Fruit fly (Drosophila melanogaster) whole organism, embryonic: ENCODE measurements around the gene CG14960.

ENCODE experiments used
- Ada2b ChIP-seq: fragments of 200-800 bp; sonication (Bioruptor generic); IDR thresholded peaks from 2 replicates; pipeline ENCODE4 v1.3.6; 2022; ENCODE audit warnings: missing biosample characterization, missing genetic modification characterization
- B-H2 ChIP-seq: fragments of 200-800 bp; sonication (Bioruptor generic); optimal IDR thresholded peaks from 2 replicates; lab custom pipeline; 2018; ENCODE audit warnings: missing biosample characterization, mild to moderate bottlenecking, missing genetic modification characterization
- BtbVII ChIP-seq: fragments of 200-800 bp; sonication (Bioruptor generic); optimal IDR thresholded peaks from 3 replicates; lab custom pipeline; 2017; ENCODE audit warnings: missing biosample characterization, mild to moderate bottlenecking, missing genetic modification characterization
- Bteb2 ChIP-seq: fragments of 200-800 bp; sonication (Bioruptor generic); optimal IDR thresholded peaks from 2 replicates; lab custom pipeline; 2016; ENCODE audit warnings: missing biosample characterization, missing genetic modification characterization
- C15 ChIP-seq: fragments of 200-800 bp; sonication (Bioruptor generic); IDR thresholded peaks from 3 replicates; pipeline ENCODE4 v1.3.6; 2022; ENCODE audit warnings: missing biosample characterization, missing genetic modification characterization
- CG15011 ChIP-seq: fragments of 200-800 bp; sonication (Bioruptor generic); optimal IDR thresholded peaks from 3 replicates; lab custom pipeline; 2018; ENCODE audit warnings: missing biosample characterization, mild to moderate bottlenecking, missing genetic modification characterization
- CG15269 ChIP-seq: fragments of 200-800 bp; sonication (Bioruptor generic); optimal IDR thresholded peaks from 2 replicates; lab custom pipeline; 2018; ENCODE audit warnings: missing biosample characterization, mild to moderate bottlenecking, missing genetic modification characterization, moderate library complexity
- CG17829 ChIP-seq: fragments of 200-800 bp; optimal IDR thresholded peaks from 2 replicates; lab custom pipeline; 2019; ENCODE audit warnings: missing biosample characterization, mild to moderate bottlenecking, missing genetic modification characterization, moderate library complexity
- CG2875 ChIP-seq: fragments of 200-800 bp; sonication (Bioruptor generic); optimal IDR thresholded peaks from 2 replicates; lab custom pipeline; 2017; ENCODE audit warnings: missing biosample characterization, mild to moderate bottlenecking, missing genetic modification characterization, missing genetic modification reagents
- CG31365 ChIP-seq: fragments of 200-800 bp; sonication (Bioruptor generic); optimal IDR thresholded peaks from 2 replicates; lab custom pipeline; 2018; ENCODE audit warnings: missing biosample characterization, mild to moderate bottlenecking, missing genetic modification characterization
- CG32532 ChIP-seq: fragments of 200-800 bp; sonication (Bioruptor generic); IDR thresholded peaks from 2 replicates; pipeline ENCODE4 v1.3.6; 2022; ENCODE audit warnings: missing biosample characterization, missing genetic modification characterization
- CG8944 ChIP-seq: fragments of 200-800 bp; sonication (Bioruptor generic); optimal IDR thresholded peaks from 3 replicates; lab custom pipeline; 2016; ENCODE audit warnings: missing biosample characterization, missing genetic modification characterization
- CG9932 ChIP-seq: fragments of 200-800 bp; sonication (Bioruptor generic); IDR thresholded peaks from 2 replicates; pipeline ENCODE4 v1.3.6; 2022; ENCODE audit warnings: missing biosample characterization, missing genetic modification characterization
- CHES-1-like ChIP-seq: fragments of 200-800 bp; sonication (Bioruptor generic); optimal IDR thresholded peaks from 2 replicates; lab custom pipeline; 2016; ENCODE audit warnings: missing biosample characterization, missing genetic modification characterization
- Dfd ChIP-seq, 2 experiments: fragments of >200 bp; optimal IDR thresholded peaks; 2 replicates each; lab custom pipeline; 2017; ENCODE audit warnings: missing biosample characterization in 2 of 2, missing genetic modification characterization in 2 of 2
- Dip2 ChIP-seq: fragments of 200-800 bp; sonication (Bioruptor generic); IDR thresholded peaks from 2 replicates; pipeline ENCODE4 v1.3.6; 2022; ENCODE audit warnings: missing biosample characterization, missing genetic modification characterization
- Hr78 ChIP-seq, 2 experiments: fragments of 200-800 bp in 1 of 2; fragments of >200 bp in 1 of 2; sonication (Bioruptor generic) in 1 of 2; optimal IDR thresholded peaks; 2 replicates each; lab custom pipeline; 2017 to 2019; ENCODE audit warnings: missing biosample characterization in 2 of 2, missing genetic modification characterization in 2 of 2, mild to moderate bottlenecking in 1 of 2, moderate library complexity in 1 of 2
- MBD-R2 ChIP-seq: fragments of 200-800 bp; sonication (Bioruptor generic); IDR thresholded peaks from 2 replicates; pipeline ENCODE4 v1.3.6; 2022; ENCODE audit warnings: missing biosample characterization, missing genetic modification characterization
- Oli ChIP-seq: fragments of 200-800 bp; sonication (Bioruptor generic); optimal IDR thresholded peaks from 2 replicates; lab custom pipeline; 2018; ENCODE audit warnings: missing biosample characterization, mild to moderate bottlenecking, missing genetic modification characterization, moderate library complexity
- Optix ChIP-seq: fragments of 200-800 bp; sonication (Bioruptor generic); IDR thresholded peaks from 3 replicates; pipeline ENCODE4 v1.3.6; 2022; ENCODE audit warnings: missing biosample characterization, missing genetic modification characterization
- Scr ChIP-seq: fragments of 200-800 bp; sonication (Bioruptor generic); IDR thresholded peaks from 2 replicates; pipeline ENCODE4 v1.3.6; 2022; ENCODE audit warnings: missing biosample characterization, missing genetic modification characterization; ENCODE audit not compliant: partially characterized antibody
- Six4 ChIP-seq: fragments of 200-800 bp; sonication (Bioruptor generic); optimal IDR thresholded peaks from 2 replicates; lab custom pipeline; 2016; ENCODE audit warnings: missing biosample characterization, missing genetic modification characterization
- Sox102F ChIP-seq: fragments of 200-800 bp; sonication (Bioruptor generic); optimal IDR thresholded peaks from 2 replicates; lab custom pipeline; 2018; ENCODE audit warnings: missing biosample characterization, mild to moderate bottlenecking, missing genetic modification characterization, moderate library complexity
- Sry-β ChIP-seq: fragments of 200-800 bp; sonication (Bioruptor generic); optimal IDR thresholded peaks from 2 replicates; lab custom pipeline; 2018; ENCODE audit warnings: missing biosample characterization, mild to moderate bottlenecking, missing genetic modification characterization, moderate library complexity
- Stat92E ChIP-seq, 3 experiments: fragments of >200 bp in 2 of 3; fragments of 200-800 bp in 1 of 3; sonication (Bioruptor generic) in 1 of 3; optimal IDR thresholded peaks; 2 replicates each; lab custom pipeline; 2017 to 2019; ENCODE audit warnings: missing biosample characterization in 3 of 3, missing genetic modification characterization in 3 of 3, mild to moderate bottlenecking in 1 of 3, moderate library complexity in 1 of 3
- YL-1 ChIP-seq: fragments of 200-800 bp; sonication (Bioruptor generic); optimal IDR thresholded peaks from 3 replicates; lab custom pipeline; 2017; ENCODE audit warnings: missing biosample characterization, mild to moderate bottlenecking, missing genetic modification characterization
- ac ChIP-seq: fragments of 200-800 bp; sonication (Bioruptor generic); optimal IDR thresholded peaks from 3 replicates; lab custom pipeline; 2017; ENCODE audit warnings: missing biosample characterization, mild to moderate bottlenecking, missing genetic modification characterization
- ara ChIP-seq: fragments of 200-800 bp; sonication (Bioruptor generic); IDR thresholded peaks from 2 replicates; pipeline ENCODE4 v1.3.6; 2022; ENCODE audit warnings: missing biosample characterization, missing genetic modification characterization
- caup ChIP-seq: fragments of 200-800 bp; sonication (Bioruptor generic); optimal IDR thresholded peaks from 3 replicates; lab custom pipeline; 2017; ENCODE audit warnings: missing biosample characterization, mild to moderate bottlenecking, missing genetic modification characterization, moderate library complexity; ENCODE audit not compliant: severe bottlenecking
- crol ChIP-seq: fragments of 200-800 bp; sonication (Bioruptor generic); IDR thresholded peaks from 2 replicates; pipeline ENCODE4 v1.3.6; 2022; ENCODE audit warnings: missing biosample characterization, missing genetic modification characterization
- disco-r ChIP-seq: fragments of 200-800 bp; sonication (Bioruptor generic); optimal IDR thresholded peaks from 2 replicates; lab custom pipeline; 2016; ENCODE audit warnings: missing biosample characterization, missing genetic modification characterization
- dmrt99B ChIP-seq: fragments of 200-800 bp; sonication (Bioruptor generic); optimal IDR thresholded peaks from 2 replicates; lab custom pipeline; 2018; ENCODE audit warnings: missing biosample characterization, mild to moderate bottlenecking, missing genetic modification characterization, moderate library complexity
- gfzf ChIP-seq: fragments of 200-800 bp; sonication (Bioruptor generic); optimal IDR thresholded peaks from 2 replicates; lab custom pipeline; 2016; ENCODE audit warnings: missing biosample characterization, mild to moderate bottlenecking, missing genetic modification characterization, moderate library complexity
- her ChIP-seq: fragments of 200-800 bp; sonication (Bioruptor generic); optimal IDR thresholded peaks from 2 replicates; lab custom pipeline; 2016; ENCODE audit warnings: missing biosample characterization, missing genetic modification characterization
- hkb ChIP-seq, 2 experiments: fragments of 200-800 bp in 1 of 2; fragments of >200 bp in 1 of 2; sonication (Bioruptor generic) in 1 of 2; IDR thresholded peaks in 1 of 2; optimal IDR thresholded peaks in 1 of 2; 2 replicates each; pipeline versions ENCODE4 v1.3.6 to Lab custom; 2017 to 2022; ENCODE audit warnings: missing biosample characterization in 1 of 2, missing genetic modification characterization in 1 of 2
- ind ChIP-seq: fragments of 200-800 bp; sonication (Bioruptor generic); optimal IDR thresholded peaks from 3 replicates; lab custom pipeline; 2016; ENCODE audit warnings: missing biosample characterization, missing genetic modification characterization
- kni ChIP-seq: fragments of 200-800 bp; sonication (Bioruptor generic); optimal IDR thresholded peaks from 3 replicates; lab custom pipeline; 2017; ENCODE audit warnings: mild to moderate bottlenecking, missing biosample characterization, missing genetic modification reagents, missing genetic modification characterization
- lov ChIP-seq, 2 experiments: fragments of 200-800 bp in 1 of 2; fragments of >200 bp in 1 of 2; sonication (Bioruptor generic) in 1 of 2; IDR thresholded peaks in 1 of 2; optimal IDR thresholded peaks in 1 of 2; 2 replicates in 1 of 2; 3 replicates in 1 of 2; pipeline versions ENCODE4 v1.3.6 to Lab custom; 2017 to 2022; ENCODE audit warnings: missing biosample characterization in 1 of 2, missing genetic modification characterization in 1 of 2
- nerfin-1 ChIP-seq: fragments of 200-800 bp; sonication (Bioruptor generic); optimal IDR thresholded peaks from 3 replicates; lab custom pipeline; 2019; ENCODE audit warnings: missing biosample characterization, mild to moderate bottlenecking, missing genetic modification characterization, moderate library complexity
- ranshi ChIP-seq: fragments of 200-800 bp; sonication (Bioruptor generic); IDR thresholded peaks from 2 replicates; pipeline ENCODE4 v1.3.6; 2022; ENCODE audit warnings: missing biosample characterization, missing genetic modification characterization
- sens ChIP-seq: fragments of 200-800 bp; sonication (Bioruptor generic); peaks from one replicate; lab custom pipeline; 2016; ENCODE audit warnings: missing biosample characterization, missing genetic modification characterization
- shn ChIP-seq: fragments of 200-800 bp; sonication (Bioruptor generic); optimal IDR thresholded peaks from 3 replicates; lab custom pipeline; 2016; ENCODE audit warnings: missing biosample characterization, missing genetic modification characterization
- tap ChIP-seq: fragments of 200-800 bp; optimal IDR thresholded peaks from 3 replicates; lab custom pipeline; 2019; ENCODE audit warnings: missing biosample characterization, mild to moderate bottlenecking, missing genetic modification characterization, moderate library complexity
- tio ChIP-seq: fragments of 200-800 bp; sonication (Bioruptor generic); optimal IDR thresholded peaks from 2 replicates; lab custom pipeline; 2017; ENCODE audit warnings: missing biosample characterization, missing genetic modification characterization, inconsistent platforms
- tup ChIP-seq: fragments of 200-800 bp; sonication (Bioruptor generic); optimal IDR thresholded peaks from 2 replicates; lab custom pipeline; 2016; ENCODE audit warnings: missing biosample characterization, mild to moderate bottlenecking, missing genetic modification characterization, moderate library complexity
- usp ChIP-seq: fragments of >200 bp; optimal IDR thresholded peaks from 2 replicates; lab custom pipeline; 2017; ENCODE audit warnings: missing biosample characterization, missing genetic modification characterization
- zfh2 ChIP-seq: fragments of 200-800 bp; sonication (Bioruptor generic); optimal IDR thresholded peaks from 2 replicates; lab custom pipeline; 2016; ENCODE audit warnings: missing biosample characterization, missing genetic modification characterization

The CG14960 gene

DNA sequence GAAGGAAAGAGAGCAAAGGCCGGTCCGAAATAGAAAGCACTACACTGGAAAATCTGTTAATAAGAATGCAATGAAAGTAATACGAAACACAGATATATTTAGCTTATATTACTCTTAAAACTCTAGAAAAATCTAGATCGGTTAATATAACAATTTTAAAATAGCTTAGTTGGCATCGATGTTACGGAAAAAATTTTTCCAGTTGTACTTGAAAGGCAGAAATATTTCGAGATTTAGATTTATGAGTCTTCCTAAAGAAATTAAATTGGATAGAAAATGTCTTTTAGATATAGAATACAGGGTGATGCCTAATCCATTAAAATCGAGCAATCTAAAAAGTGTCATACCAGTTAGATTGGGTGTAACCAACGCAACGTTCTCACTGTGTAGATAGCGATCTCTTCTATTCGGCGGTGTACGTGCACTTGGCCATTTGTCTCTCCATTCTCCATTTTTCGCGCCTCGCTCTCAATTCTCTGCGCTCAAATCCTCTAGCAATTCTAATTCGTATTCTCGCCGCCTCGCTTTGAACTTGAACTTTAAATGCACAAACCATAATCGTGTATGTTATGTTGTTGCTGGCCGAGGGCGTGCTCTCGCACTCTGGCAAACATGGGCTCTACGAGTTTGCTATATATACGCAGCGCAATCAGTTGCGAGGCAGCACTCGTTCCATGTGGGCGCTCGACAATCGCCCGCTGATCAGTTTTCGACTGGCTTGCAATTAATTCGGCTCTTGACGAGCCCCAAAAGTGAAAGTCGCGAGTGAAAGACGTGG lies 20.6 kb upstream of the CG14960 start (continued):
- peak; percentile 91 for TF ChIP-seq BtbVII (GFP tag; lab: Kevin White, UChicago)
- peak; percentile 92 for TF ChIP-seq nerfin-1
- TF ChIP-seq disco-r (GFP tag; lab: Kevin White, UChicago) = peak; percentile 94
- TF ChIP-seq YL-1 (GFP tag; lab: Kevin White, UChicago) = peak; percentile 81
- TF ChIP-seq lov (optimal IDR thresholded peaks at IDR 0.05; lab: Kevin White, UChicago) = no peak
- peak; percentile 61; the same call in 1 of the 3 replicates for TF ChIP-seq lov (GFP tag; IDR thresholded peaks at IDR 0.05; lab: Robert Waterston, UW)
- TF ChIP-seq tio (GFP tag; lab: Kevin White, UChicago) = peak; percentile 98
- no peak for TF ChIP-seq gfzf (GFP tag; lab: Kevin White, UChicago)
- TF ChIP-seq CHES-1-like = peak; percentile 95
- TF ChIP-seq CG32532 (GFP tag; lab: Robert Waterston, UW) = peak; percentile 82
- TF ChIP-seq ac (GFP tag; lab: Kevin White, UChicago) = peak; percentile 45
- TF ChIP-seq caup (GFP tag; lab: Kevin White, UChicago) = peak; percentile 91
- peak; percentile 96 for TF ChIP-seq dmrt99B (tag; lab: Kevin White, UChicago)
- peak; percentile 91 for TF ChIP-seq shn (GFP tag; lab: Kevin White, UChicago)
- TF ChIP-seq Dfd (GFP tag; optimal IDR thresholded peaks at IDR 0.05; lab: Kevin White, UChicago) = peak in 1 of 2 experiments; percentile 78
- TF ChIP-seq tup (GFP tag; lab: Kevin White, UChicago) = peak; percentile 71
- peak in 1 of 3 experiments; percentile 77 for TF ChIP-seq Stat92E (GFP tag; optimal IDR thresholded peaks at IDR 0.05; lab: Kevin White, UChicago)
- peak; percentile 88 for TF ChIP-seq her (GFP tag; lab: Kevin White, UChicago)
- peak; percentile 80 for TF ChIP-seq ara (GFP tag; lab: Robert Waterston, UW)
- TF ChIP-seq C15 = peak; percentile 61; the same call in 1 of the 3 replicates
- TF ChIP-seq CG15269 = peak; percentile 94
- peak; percentile 96 for TF ChIP-seq Bteb2
- TF ChIP-seq ind (GFP tag; lab: Kevin White, UChicago) = peak; percentile 95
- peak; percentile 92 for TF ChIP-seq CG2875
- TF ChIP-seq sens (GFP tag; lab: Kevin White, UChicago) = peak; percentile 100
- peak; percentile 17 for TF ChIP-seq CG31365 (tag; lab: Kevin White, UChicago)
- TF ChIP-seq crol (GFP tag; lab: Robert Waterston, UW) = no peak
- peak; percentile 94 for TF ChIP-seq CG15011 (GFP tag; lab: Kevin White, UChicago)
- TF ChIP-seq Scr = no peak
- TF ChIP-seq CG9932 (GFP tag; lab: Robert Waterston, UW) = peak; percentile 87
- TF ChIP-seq tap (tag; lab: Kevin White, UChicago) = peak; percentile 86
- peak; percentile 76 for TF ChIP-seq B-H2 (GFP tag; lab: Kevin White, UChicago)
- TF ChIP-seq hkb (optimal IDR thresholded peaks at IDR 0.05; lab: Kevin White, UChicago) = no peak
- TF ChIP-seq hkb (GFP tag; IDR thresholded peaks at IDR 0.05; lab: Robert Waterston, UW) = peak; percentile 80
- peak; percentile 94 for TF ChIP-seq Six4 (GFP tag; lab: Kevin White, UChicago)
- TF ChIP-seq CG8944 (GFP tag; lab: Kevin White, UChicago) = peak; percentile 94
- peak; percentile 94 for TF ChIP-seq Sox102F (GFP tag; lab: Kevin White, UChicago)
- TF ChIP-seq Sry-β (GFP tag; lab: Kevin White, UChicago) = peak; percentile 41
- peak in 1 of 2 experiments; percentile 92 for TF ChIP-seq Hr78 (GFP tag; optimal IDR thresholded peaks at IDR 0.05; lab: Kevin White, UChicago)
- TF ChIP-seq zfh2 (GFP tag; lab: Kevin White, UChicago) = peak; percentile 95
- TF ChIP-seq Dip2 (GFP tag; lab: Robert Waterston, UW) = no peak
- peak; percentile 76 for TF ChIP-seq Ada2b (GFP tag; lab: Robert Waterston, UW)
- peak; percentile 77 for TF ChIP-seq Optix (GFP tag; lab: Robert Waterston, UW)
- peak; percentile 61; the same call in 1 of the 2 replicates for TF ChIP-seq MBD-R2 (GFP tag; lab: Robert Waterston, UW)
- peak; percentile 81 for TF ChIP-seq ranshi (GFP tag; lab: Robert Waterston, UW)
- TF ChIP-seq CG17829 = peak; percentile 95
- peak; percentile 97 for TF ChIP-seq Oli
- TF ChIP-seq usp (GFP tag; lab: Kevin White, UChicago) = no peak
- TF ChIP-seq kni = peak; percentile 93
